Worm (Caenorhabditis elegans): Measurements from ENCODE around the gene srx-41.

- TF ChIP-seq pbrm-1 (GFP tag; IDR thresholded peaks at IDR 0.05) (no peak), lsl-1 (GFP tag; optimal IDR thresholded peaks at IDR 0.05) (no peak)
Measured at ce11 chrV:3670499-3670898, 33.5 kb upstream of the srx-41 start, which contains the start of gene Y39H10B.3.

Measured in whole organism, young adult.